Worm (Caenorhabditis elegans) whole organism, L3 larva: Measurements from ENCODE around the gene Y41C4A.9.
A peak's percentile ranks its signal among the peaks of the same experiment; 100 is the strongest.

Source experiments
- ZK546.5 ChIP-seq: sonication (generic microtip); optimal IDR thresholded peaks from 2 replicates; lab custom pipeline; 2017; ENCODE audit warnings: missing biosample characterization, missing genetic modification characterization
- aly-2 ChIP-seq: fragments of 150-350 bp; optimal IDR thresholded peaks from 2 replicates; lab custom pipeline; 2014; ENCODE audit warnings: missing biosample characterization, missing genetic modification characterization
- ceh-16 ChIP-seq: sonication (generic microtip); optimal IDR thresholded peaks from 2 replicates; lab custom pipeline; 2017; ENCODE audit warnings: missing biosample characterization, missing genetic modification characterization
- ceh-28 ChIP-seq: fragments of 150-350 bp; optimal IDR thresholded peaks from 2 replicates; lab custom pipeline; 2014; ENCODE audit warnings: missing biosample characterization, missing genetic modification reagents, missing genetic modification characterization
- ceh-9 ChIP-seq: sonication (generic microtip); optimal IDR thresholded peaks from 2 replicates; lab custom pipeline; 2018; ENCODE audit warnings: missing biosample characterization, missing genetic modification characterization
- daf-12 ChIP-seq: fragments of 150-350 bp; optimal IDR thresholded peaks from 2 replicates; lab custom pipeline; 2014; ENCODE audit warnings: missing biosample characterization, missing genetic modification reagents, missing genetic modification characterization
- egl-5 ChIP-seq: fragments of 150-350 bp; optimal IDR thresholded peaks from 2 replicates; lab custom pipeline; 2017; ENCODE audit warnings: missing biosample characterization, missing genetic modification reagents, missing genetic modification characterization, inconsistent platforms
- elt-1 ChIP-seq: fragments of 150-350 bp; optimal IDR thresholded peaks from 2 replicates; lab custom pipeline; 2014; ENCODE audit warnings: missing biosample characterization, missing genetic modification characterization
- elt-2 ChIP-seq: sonication (generic microtip); optimal IDR thresholded peaks from 2 replicates; lab custom pipeline; 2016; ENCODE audit warnings: missing genetic modification reagents, mild to moderate bottlenecking, missing genetic modification characterization, missing compliant biosample characterization
- eor-1 ChIP-seq, 2 experiments: fragments of 150-350 bp; optimal IDR thresholded peaks; 2 replicates each; lab custom pipeline; 2014 to 2018; ENCODE audit warnings: missing biosample characterization in 2 of 2, missing genetic modification characterization in 2 of 2
- fkh-10 ChIP-seq: sonication (generic microtip); optimal IDR thresholded peaks from 2 replicates; lab custom pipeline; 2017; ENCODE audit warnings: missing biosample characterization, missing genetic modification reagents, missing genetic modification characterization
- fkh-2 ChIP-seq: fragments of 150-350 bp; optimal IDR thresholded peaks from 2 replicates; lab custom pipeline; 2014; ENCODE audit warnings: missing biosample characterization, missing genetic modification reagents, missing genetic modification characterization
- fos-1 ChIP-seq: fragments of 150-350 bp; optimal IDR thresholded peaks from 2 replicates; lab custom pipeline; 2014; ENCODE audit warnings: missing biosample characterization, missing genetic modification characterization
- hmg-11 ChIP-seq: sonication (generic microtip); optimal IDR thresholded peaks from 2 replicates; lab custom pipeline; 2016; ENCODE audit warnings: missing genetic modification characterization, missing compliant biosample characterization
- jun-1 ChIP-seq: fragments of 150-350 bp; optimal IDR thresholded peaks from 2 replicates; lab custom pipeline; 2014; ENCODE audit warnings: missing biosample characterization, missing genetic modification reagents, missing genetic modification characterization
- lin-15B ChIP-seq: fragments of 150-350 bp; optimal IDR thresholded peaks from 2 replicates; lab custom pipeline; 2014; ENCODE audit warnings: missing biosample characterization, missing genetic modification characterization
- lin-39 ChIP-seq: fragments of 150-350 bp; optimal IDR thresholded peaks from 2 replicates; lab custom pipeline; 2018; ENCODE audit warnings: missing biosample characterization, missing genetic modification reagents, missing genetic modification characterization
- lsy-12 ChIP-seq: sonication (generic microtip); optimal IDR thresholded peaks from 2 replicates; lab custom pipeline; 2016; ENCODE audit warnings: mild to moderate bottlenecking, missing genetic modification characterization, missing compliant biosample characterization
- mdl-1 ChIP-seq: fragments of 150-350 bp; optimal IDR thresholded peaks from 2 replicates; lab custom pipeline; 2014; ENCODE audit warnings: missing biosample characterization, missing genetic modification characterization
- nfya-1 ChIP-seq: sonication (generic microtip); optimal IDR thresholded peaks from 2 replicates; lab custom pipeline; 2017; ENCODE audit warnings: missing genetic modification characterization, mild to moderate bottlenecking, missing compliant biosample characterization, antibody characterized with exemption, moderate library complexity; ENCODE audit not compliant: insufficient read depth
- nhr-11 ChIP-seq: fragments of 150-350 bp; optimal IDR thresholded peaks from 2 replicates; lab custom pipeline; 2014; ENCODE audit warnings: missing biosample characterization, missing genetic modification characterization
- nhr-23 ChIP-seq: fragments of 150-350 bp; optimal IDR thresholded peaks from 2 replicates; lab custom pipeline; 2014; ENCODE audit warnings: missing biosample characterization, missing genetic modification reagents, missing genetic modification characterization
- nhr-237 ChIP-seq: fragments of 150-350 bp; optimal IDR thresholded peaks from 2 replicates; lab custom pipeline; 2014; ENCODE audit warnings: missing biosample characterization, missing genetic modification characterization
- nhr-25 ChIP-seq: sonication (generic microtip); optimal IDR thresholded peaks from 2 replicates; lab custom pipeline; 2017; ENCODE audit warnings: missing biosample characterization, missing genetic modification characterization
- nhr-28 ChIP-seq: fragments of 150-350 bp; optimal IDR thresholded peaks from 2 replicates; lab custom pipeline; 2014; ENCODE audit warnings: missing biosample characterization, missing genetic modification characterization
- nhr-43 ChIP-seq: sonication (generic microtip); optimal IDR thresholded peaks from 2 replicates; lab custom pipeline; 2016; ENCODE audit warnings: mild to moderate bottlenecking, missing genetic modification characterization, missing compliant biosample characterization; ENCODE audit not compliant: poor library complexity, severe bottlenecking
- nhr-67 ChIP-seq: fragments of 150-350 bp; optimal IDR thresholded peaks from 2 replicates; lab custom pipeline; 2014; ENCODE audit warnings: missing biosample characterization, missing genetic modification characterization
- nhr-77 ChIP-seq: fragments of 150-350 bp; optimal IDR thresholded peaks from 2 replicates; lab custom pipeline; 2014; ENCODE audit warnings: missing biosample characterization, missing genetic modification characterization
- pha-4 ChIP-seq: fragments of 150-350 bp; optimal IDR thresholded peaks from 2 replicates; lab custom pipeline; 2014; ENCODE audit warnings: missing biosample characterization, missing genetic modification reagents, missing genetic modification characterization
- pqm-1 ChIP-seq: fragments of 150-350 bp; optimal IDR thresholded peaks from 2 replicates; lab custom pipeline; 2017; ENCODE audit warnings: missing biosample characterization, missing genetic modification characterization, inconsistent platforms
- skn-1 ChIP-seq: fragments of 150-350 bp; optimal IDR thresholded peaks from 2 replicates; lab custom pipeline; 2014; ENCODE audit warnings: missing biosample characterization, missing genetic modification characterization
- snpc-4 ChIP-seq: fragments of 150-350 bp; optimal IDR thresholded peaks from 2 replicates; lab custom pipeline; 2014; ENCODE audit warnings: missing biosample characterization, missing genetic modification characterization
- tbx-2 ChIP-seq: sonication (generic microtip); optimal IDR thresholded peaks from 2 replicates; lab custom pipeline; 2016; ENCODE audit warnings: mild to moderate bottlenecking, missing genetic modification characterization, missing compliant biosample characterization
- unc-39 ChIP-seq: sonication (generic microtip); optimal IDR thresholded peaks from 4 replicates; lab custom pipeline; 2017; ENCODE audit warnings: missing biosample characterization, missing genetic modification characterization
- unc-62 ChIP-seq: fragments of 150-350 bp; sonication (generic microtip); optimal IDR thresholded peaks from 4 replicates; lab custom pipeline; 2014; ENCODE audit warnings: missing biosample characterization, missing genetic modification reagents, missing genetic modification characterization
- zag-1 ChIP-seq: fragments of 150-350 bp; optimal IDR thresholded peaks from 2 replicates; lab custom pipeline; 2014; ENCODE audit warnings: missing biosample characterization, missing genetic modification characterization
- ztf-11 ChIP-seq: fragments of 150-350 bp; optimal IDR thresholded peaks from 2 replicates; lab custom pipeline; 2014; ENCODE audit warnings: missing biosample characterization, missing genetic modification characterization

The Y41C4A.9 gene

ce11 chrIII:11721405-11721804, 3.0 kb upstream of the Y41C4A.9 start, which contains the start of gene Y41C4A.32:
TSS of gene Y41C4A.32 (plus strand) at chrIII:11721706.
- TF ChIP-seq tbx-2 (no peak), ztf-11 (tag; lab: Kevin White, UChicago) (no peak), nhr-237 (tag; lab: Kevin White, UChicago) (no peak), ceh-9 (tag; lab: Kevin White, UChicago) (no peak)
- TF ChIP-seq, all 47 proteins: peak for 0

- TF ChIP-seq aly-2 (tag; lab: Kevin White, UChicago) (no peak), pha-4 (tag; lab: Kevin White, UChicago) (peak; percentile 98), lsy-12 (no peak), unc-62 (GFP tag; lab: Kevin White, UChicago) (no peak), nhr-25 (tag; lab: Kevin White, UChicago) (peak; percentile 47), nhr-23 (tag; lab: Kevin White, UChicago) (peak; percentile 55), lin-15B (tag; lab: Kevin White, UChicago) (peak; percentile 81), elt-2 (tag; lab: Kevin White, UChicago) (peak; percentile 25), ZK546.5 (no peak), snpc-4 (tag; lab: Kevin White, UChicago) (peak; percentile 42), lin-39 (tag; lab: Kevin White, UChicago) (peak; percentile 9), tbx-2 (peak; percentile 7), elt-1 (tag; lab: Kevin White, UChicago) (no peak), mdl-1 (no peak), nhr-11 (tag; lab: Kevin White, UChicago) (no peak), egl-5 (no peak), unc-39 (tag; lab: Kevin White, UChicago) (no peak), eor-1 (tag; optimal IDR thresholded peaks at IDR 0.05; lab: Kevin White, UChicago) (no peak), ceh-28 (tag; lab: Kevin White, UChicago) (peak; percentile 37), zag-1 (tag; lab: Kevin White, UChicago) (no peak), skn-1 (tag; lab: Kevin White, UChicago) (peak; percentile 3), hmg-11 (tag; lab: Kevin White, UChicago) (peak; percentile 85), nfya-1 (tag; lab: Kevin White, UChicago) (peak; percentile 64), nhr-67 (no peak)
Measured at ce11 chrIII:11719400-11719875, 993 bp upstream of the Y41C4A.9 start, which contains the start of the genes elb-1 and Y41C4A.11. TSS of gene elb-1 (minus strand) at chrIII:11719450. TSS of gene Y41C4A.11 (plus strand) at chrIII:11719860.

- TF ChIP-seq snpc-4 (tag; lab: Kevin White, UChicago) (no peak), elt-1 (tag; lab: Kevin White, UChicago) (no peak), nhr-11 (tag; lab: Kevin White, UChicago) (no peak), unc-62 (GFP tag; lab: Kevin White, UChicago) (no peak), ztf-11 (tag; lab: Kevin White, UChicago) (no peak), mdl-1 (no peak), nhr-43 (tag; lab: Kevin White, UChicago) (no peak), nhr-28 (tag; lab: Kevin White, UChicago) (no peak), fos-1 (no peak), skn-1 (tag; lab: Kevin White, UChicago) (no peak), nhr-77 (no peak), fkh-2 (tag; lab: Kevin White, UChicago) (no peak), fkh-10 (GFP tag; lab: Kevin White, UChicago) (no peak)
Measured at ce11 chrIII:11708722-11709121, 9.7 kb downstream of the Y41C4A.9 start, which contains the start of gene Y41C4A.8. TSS of gene Y41C4A.8 (minus strand) at chrIII:11708822.

ce11 chrIII:11706665-11707064, 11.8 kb downstream of the Y41C4A.9 start, which contains the start of gene col-96:
TSS of gene col-96 (minus strand) at chrIII:11706765.
- TF ChIP-seq mdl-1 (no peak), nhr-23 (tag; lab: Kevin White, UChicago) (peak; percentile 15), ceh-28 (tag; lab: Kevin White, UChicago) (peak; percentile 13)
- TF ChIP-seq, all 47 proteins: peak for 2

- TF ChIP-seq ceh-16 (no peak), daf-12 (no peak), ceh-28 (tag; lab: Kevin White, UChicago) (no peak), eor-1 (tag; optimal IDR thresholded peaks at IDR 0.05; lab: Kevin White, UChicago) (no peak), hmg-11 (tag; lab: Kevin White, UChicago) (no peak), nhr-28 (tag; lab: Kevin White, UChicago) (no peak), nhr-23 (tag; lab: Kevin White, UChicago) (no peak), nhr-237 (tag; lab: Kevin White, UChicago) (no peak), jun-1 (tag; lab: Kevin White, UChicago) (no peak), ZK546.5 (no peak), snpc-4 (tag; lab: Kevin White, UChicago) (no peak), tbx-2 (no peak), pqm-1 (tag; lab: Kevin White, UChicago) (no peak), zag-1 (tag; lab: Kevin White, UChicago) (no peak), nfya-1 (tag; lab: Kevin White, UChicago) (no peak), nhr-11 (tag; lab: Kevin White, UChicago) (no peak)
- TF ChIP-seq, all 47 proteins: peak for 0
Measured at ce11 chrIII:11705930-11706329, 12.5 kb downstream of the Y41C4A.9 start.
